Worm (Caenorhabditis elegans): ENCODE measurements around the gene C16C8.21.

The C16C8.21 gene

ce11 chrII:3429400-3429799, 18.6 kb upstream of the C16C8.21 start, which contains the start of gene C16C8.18:
Gene C16C8.18, plus strand, starts transcription at chrII:3429700.
- TF ChIP-seq B0336.3 (GFP tag; IDR thresholded peaks at IDR 0.05) (no peak), cebp-2 (GFP tag; IDR thresholded peaks at IDR 0.05) (no peak), F55B11.4 (tag; optimal IDR thresholded peaks at IDR 0.05; ENCODE audit: borderline replicate concordance, insufficient read depth) (no peak), madf-8 (GFP tag; conservative IDR thresholded peaks at IDR 0.05) (no peak), hrde-1 (tag; optimal IDR thresholded peaks at IDR 0.05; ENCODE audit: borderline replicate concordance) (no peak), xnd-1 (tag; optimal IDR thresholded peaks at IDR 0.05) (no peak), pha-4 (tag; optimal IDR thresholded peaks at IDR 0.05) (no peak), T07F8.4 (tag; optimal IDR thresholded peaks at IDR 0.05) (no peak), zfh-2 (GFP tag; conservative IDR thresholded peaks at IDR 0.05) (no peak), hmg-20 (GFP tag; IDR thresholded peaks at IDR 0.05) (no peak), nfya-1 (tag; optimal IDR thresholded peaks at IDR 0.05; ENCODE audit: borderline replicate concordance, insufficient read depth) (no peak), nfyb-1 (GFP tag; IDR thresholded peaks at IDR 0.05) (no peak), lir-1 (GFP tag; conservative IDR thresholded peaks at IDR 0.05) (no peak), F52B5.7 (tag; optimal IDR thresholded peaks at IDR 0.05) (no peak), C06A6.2 (GFP tag; conservative IDR thresholded peaks at IDR 0.05) (no peak)

ce11 chrII:3434893-3435503, 13.0 kb upstream of the C16C8.21 start:
- TF ChIP-seq lsy-27 (tag; optimal IDR thresholded peaks at IDR 0.05; ENCODE audit: borderline replicate concordance, insufficient read depth) (no peak), nhr-80 (tag; optimal IDR thresholded peaks at IDR 0.05) (peak; percentile 30), dox-1 (GFP tag; IDR thresholded peaks at IDR 0.05) (0 out of 2 replicates have a peak, but pooled peaks have one; percentile 16), snpc-4 (GFP tag; optimal IDR thresholded peaks at IDR 0.05) (no peak), snpc-4 (tag; optimal IDR thresholded peaks at IDR 0.05) (peak; percentile 3 to 75 (median 58)), ets-4 (GFP tag; optimal IDR thresholded peaks at IDR 0.05) (peak; percentile 17)

DNA sequence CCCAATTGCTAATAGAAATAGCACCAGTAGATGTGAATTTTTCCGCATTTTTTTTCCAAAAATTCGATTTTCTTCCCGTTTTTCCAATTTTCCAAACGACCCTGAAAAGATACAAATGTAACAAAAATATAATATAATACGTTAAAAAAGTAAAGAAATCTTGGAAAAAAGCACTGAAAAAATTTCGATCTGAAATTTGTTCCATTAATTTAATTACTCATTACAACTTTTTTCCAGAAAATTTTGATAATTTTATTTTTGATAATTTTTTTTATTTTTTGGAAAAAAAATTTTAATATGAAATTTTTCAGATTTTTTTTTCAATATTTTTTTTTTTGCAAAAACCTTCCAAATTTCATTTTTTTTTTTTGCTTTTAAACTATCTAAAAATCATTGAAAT, 11.6 kb upstream of the C16C8.21 start, which contains the start of gene skpo-2:
TSS of gene skpo-2 (minus strand) at position 101 of the 400 bp plus-strand sequence.
- TF ChIP-seq zfh-2 (GFP tag; conservative IDR thresholded peaks at IDR 0.05) = no peak
- no peak for TF ChIP-seq hmg-1.2 (GFP tag; IDR thresholded peaks at IDR 0.05)
- no peak for TF ChIP-seq snpc-1.1 (tag; optimal IDR thresholded peaks at IDR 0.05; ENCODE audit: insufficient read depth)
- no peak for TF ChIP-seq ztf-26 (tag; optimal IDR thresholded peaks at IDR 0.05)
- TF ChIP-seq die-1 (tag; optimal IDR thresholded peaks at IDR 0.05) = no peak
- no peak for TF ChIP-seq ztf-18 (tag; optimal IDR thresholded peaks at IDR 0.05)
- no peak for TF ChIP-seq ceh-91 (GFP tag; IDR thresholded peaks at IDR 0.05)
- TF ChIP-seq let-607 (tag; optimal IDR thresholded peaks at IDR 0.05) = no peak
- TF ChIP-seq B0336.3 (GFP tag; IDR thresholded peaks at IDR 0.05) = no peak
- no peak for TF ChIP-seq ceh-100 (GFP tag; IDR thresholded peaks at IDR 0.05)
- TF ChIP-seq atf-7 (tag; optimal IDR thresholded peaks at IDR 0.05) = no peak
- no peak for TF ChIP-seq mel-28 (tag; optimal IDR thresholded peaks at IDR 0.05; ENCODE audit: borderline replicate concordance)
- TF ChIP-seq mxl-1 (tag; optimal IDR thresholded peaks at IDR 0.05) = no peak
- no peak for TF ChIP-seq akir-1 (GFP tag; optimal IDR thresholded peaks at IDR 0.05)
- TF ChIP-seq egrh-3 (GFP tag; IDR thresholded peaks at IDR 0.05) = no peak
- no peak for TF ChIP-seq nhr-27 (tag; optimal IDR thresholded peaks at IDR 0.05)
